Worm (Caenorhabditis elegans) whole organism, late embryonic: ENCODE data around the gene F54B11.8.

Experiments used
- C38D4.7 ChIP-seq: fragments of 200-800 bp; sonication (Bioruptor generic); optimal IDR thresholded peaks from 2 replicates; lab custom pipeline; 2018; ENCODE audit warnings: mild to moderate bottlenecking, missing genetic modification characterization, moderate library complexity, missing compliant biosample characterization
- T23F11.4 ChIP-seq: fragments of 200-800 bp; sonication (Bioruptor generic); optimal IDR thresholded peaks from 2 replicates; lab custom pipeline; 2018; ENCODE audit warnings: mild to moderate bottlenecking, missing genetic modification characterization, missing compliant biosample characterization
- ahr-1 ChIP-seq: sonication (generic microtip); optimal IDR thresholded peaks from 2 replicates; lab custom pipeline; 2016; ENCODE audit warnings: missing genetic modification characterization, missing compliant biosample characterization
- ceh-14 ChIP-seq: sonication (generic microtip); optimal IDR thresholded peaks from 2 replicates; lab custom pipeline; 2016; ENCODE audit warnings: missing genotype, missing genetic modification characterization, missing compliant biosample characterization
- ceh-18 ChIP-seq: sonication (generic microtip); optimal IDR thresholded peaks from 2 replicates; lab custom pipeline; 2016; ENCODE audit warnings: missing genetic modification characterization, missing compliant biosample characterization
- ceh-22 ChIP-seq: sonication (generic microtip); optimal IDR thresholded peaks from 2 replicates; lab custom pipeline; 2017; ENCODE audit warnings: missing biosample characterization, missing genetic modification characterization
- ceh-45 ChIP-seq: fragments of 200-800 bp; sonication (Bioruptor generic); IDR thresholded peaks from 2 replicates; pipeline ENCODE4 v1.3.6; 2022; ENCODE audit warnings: missing genetic modification reagents, missing genetic modification characterization, missing compliant biosample characterization
- ceh-6 ChIP-seq: fragments of 200-800 bp; sonication (Bioruptor generic); optimal IDR thresholded peaks from 2 replicates; lab custom pipeline; 2018; ENCODE audit warnings: mild to moderate bottlenecking, missing genetic modification characterization, missing compliant biosample characterization
- dve-1 ChIP-seq: sonication (generic microtip); optimal IDR thresholded peaks from 2 replicates; lab custom pipeline; 2017; ENCODE audit warnings: antibody characterized with exemption, mild to moderate bottlenecking, missing genetic modification characterization, missing compliant biosample characterization
- fkh-10 ChIP-seq: fragments of 150-350 bp; optimal IDR thresholded peaks from 2 replicates; lab custom pipeline; 2014; ENCODE audit warnings: missing biosample characterization, missing genetic modification reagents, missing genetic modification characterization
- hlh-13 ChIP-seq: fragments of 200-800 bp; sonication (Bioruptor generic); optimal IDR thresholded peaks from 2 replicates; lab custom pipeline; 2018; ENCODE audit warnings: mild to moderate bottlenecking, missing genetic modification characterization, missing compliant biosample characterization
- mec-3 ChIP-seq: sonication (generic microtip); optimal IDR thresholded peaks from 2 replicates; lab custom pipeline; 2016; ENCODE audit warnings: borderline replicate concordance, missing genetic modification characterization, missing compliant biosample characterization
- pag-3 ChIP-seq: sonication (generic microtip); optimal IDR thresholded peaks from 2 replicates; lab custom pipeline; 2016; ENCODE audit warnings: missing compliant biosample characterization, missing genetic modification characterization, borderline replicate concordance
- pat-9 ChIP-seq: fragments of 200-800 bp; sonication (Bioruptor generic); optimal IDR thresholded peaks from 2 replicates; lab custom pipeline; 2018; ENCODE audit warnings: mild to moderate bottlenecking, missing genetic modification characterization, moderate library complexity, missing compliant biosample characterization
- pros-1 ChIP-seq: fragments of 150-350 bp; optimal IDR thresholded peaks from 2 replicates; lab custom pipeline; 2014; ENCODE audit warnings: missing biosample characterization, missing genetic modification reagents, missing genetic modification characterization
- rnt-1 ChIP-seq: sonication (generic microtip); optimal IDR thresholded peaks from 2 replicates; lab custom pipeline; 2016; ENCODE audit warnings: missing genetic modification characterization, missing compliant biosample characterization
- unc-55 ChIP-seq: sonication (generic microtip); optimal IDR thresholded peaks from 2 replicates; lab custom pipeline; 2017; ENCODE audit warnings: missing biosample characterization, missing genetic modification reagents, missing genetic modification characterization

The F54B11.8 gene

ce11 chrX:13555098-13555497 lies 48.6 kb downstream of the F54B11.8 start:
- TF ChIP-seq rnt-1 (tag; lab: Kevin White, UChicago), result no peak
- TF ChIP-seq fkh-10, result no peak
- TF ChIP-seq C38D4.7 (GFP tag; lab: Kevin White, UChicago), result no peak
- TF ChIP-seq pag-3 (tag; lab: Kevin White, UChicago), result no peak
- peak; percentile 53 for TF ChIP-seq unc-55 (GFP tag; lab: Kevin White, UChicago)
- no peak for TF ChIP-seq ceh-14 (tag; lab: Kevin White, UChicago)
- TF ChIP-seq mec-3, result no peak
- no peak for TF ChIP-seq ceh-22
- TF ChIP-seq ahr-1 (tag; lab: Kevin White, UChicago), result no peak
- no peak for TF ChIP-seq dve-1 (tag; lab: Kevin White, UChicago)
- no peak for TF ChIP-seq pros-1 (tag; lab: Kevin White, UChicago)
- TF ChIP-seq ceh-6 (GFP tag; lab: Kevin White, UChicago), result no peak
- TF ChIP-seq pat-9 (tag; lab: Kevin White, UChicago), result no peak
- TF ChIP-seq ceh-45 (GFP tag; lab: Robert Waterston, UW), result no peak
- TF ChIP-seq ceh-18, result peak; percentile 32
- no peak for TF ChIP-seq T23F11.4 (GFP tag; lab: Kevin White, UChicago)
- TF ChIP-seq hlh-13, result no peak
